Worm (Caenorhabditis elegans) whole organism, L2 larva: ENCODE data around the gene Y43F8B.18.

ENCODE experiments used
- aly-2 ChIP-seq: fragments of 150-350 bp; optimal IDR thresholded peaks from 2 replicates; lab custom pipeline; 2014; ENCODE audit warnings: missing biosample characterization, missing genetic modification characterization
- ztf-4 ChIP-seq: fragments of 150-350 bp; optimal IDR thresholded peaks from 2 replicates; lab custom pipeline; 2014; ENCODE audit warnings: missing biosample characterization, missing genetic modification characterization

DNA sequence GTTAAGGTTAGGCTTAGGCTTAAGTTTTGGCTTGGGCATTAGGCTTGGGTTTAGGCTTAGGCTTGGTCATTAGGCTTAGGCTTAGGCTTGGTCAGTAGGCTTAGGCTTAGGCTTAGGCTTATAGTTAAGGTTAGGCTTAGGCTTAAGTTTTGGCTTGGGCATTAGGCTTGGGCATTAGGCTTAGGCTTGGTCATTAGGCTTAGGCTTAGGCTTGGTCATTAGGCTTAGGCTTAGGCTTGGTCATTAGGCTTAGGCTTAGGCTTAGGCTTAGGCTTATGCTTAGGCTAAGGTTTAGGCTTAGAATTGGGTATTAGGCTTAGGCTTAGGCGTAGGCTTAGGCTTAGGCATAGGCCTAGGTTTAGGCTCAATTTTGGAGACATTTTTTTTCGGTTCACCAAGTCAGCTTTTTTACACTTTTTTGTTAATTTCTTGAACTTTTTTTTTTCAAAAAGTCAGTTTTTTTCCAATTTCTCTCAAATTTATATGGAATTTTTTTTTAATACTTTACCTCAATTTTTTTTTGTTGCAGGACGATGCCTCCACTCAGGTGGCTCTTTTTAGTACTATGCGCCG is 16.9 kb downstream of the Y43F8B.18 start, which contains the start of gene Y43F8B.3:
- TF ChIP-seq ztf-4 (tag; lab: Kevin White, UChicago) (no peak), aly-2 (no peak)
